Fruit fly (Drosophila melanogaster): Measurements from ENCODE around the gene CG13066.
A peak's percentile ranks its signal among the peaks of the same experiment; 100 is the strongest.

Gene CG13066

DNA sequence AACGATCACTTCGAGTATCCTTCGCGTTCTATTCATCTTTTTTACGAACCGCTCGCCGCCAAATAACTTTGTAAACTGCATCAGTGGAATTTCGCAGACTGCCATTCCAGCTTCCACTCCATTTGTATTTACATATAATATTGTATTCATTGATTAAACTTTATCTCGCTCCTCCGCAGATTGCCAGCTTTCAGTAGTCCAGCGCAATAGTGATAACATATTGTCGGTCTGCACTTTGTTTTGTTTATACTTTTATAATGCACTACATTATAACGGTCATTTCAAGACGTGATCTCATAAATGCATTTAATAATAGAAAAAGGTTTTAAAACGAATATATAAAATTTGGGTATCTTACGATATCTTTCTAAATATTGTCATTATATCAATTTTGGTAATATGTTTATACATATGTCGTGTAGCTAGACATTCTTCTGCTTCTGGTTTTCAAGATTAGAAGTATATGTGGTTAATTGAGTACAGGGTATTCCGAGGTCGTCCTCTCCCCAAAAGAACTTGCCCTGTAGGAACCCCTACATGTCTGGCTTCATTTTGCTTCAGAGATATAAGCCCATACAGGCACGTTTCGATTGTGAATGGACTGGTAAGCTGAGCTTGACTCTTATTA is 4.5 kb upstream of the CG13066 start, which contains the start of gene CG4950 (continued):
- TF ChIP-seq fd59A (GFP tag; optimal IDR thresholded peaks at IDR 0.05): peak; percentile 33
- TF ChIP-seq Sox102F (GFP tag; optimal IDR thresholded peaks at IDR 0.05): no peak
- peak; percentile 12 for TF ChIP-seq Hr39 (GFP tag; optimal IDR thresholded peaks at IDR 0.05)
- peak; percentile 18 for TF ChIP-seq Hr4 (GFP tag; optimal IDR thresholded peaks at IDR 0.05)
- TF ChIP-seq CG15336 (GFP tag; IDR thresholded peaks at IDR 0.05): 0 out of 2 replicates have a peak, but pooled peaks have one; percentile 22
- TF ChIP-seq pdm3 (GFP tag; optimal IDR thresholded peaks at IDR 0.05): peak; percentile 47
- peak; percentile 49 for TF ChIP-seq CG32006 (GFP tag; optimal IDR thresholded peaks at IDR 0.05)
- no peak for TF ChIP-seq CG8319 (GFP tag; optimal IDR thresholded peaks at IDR 0.05)
- TF ChIP-seq acj6 (GFP tag; optimal IDR thresholded peaks at IDR 0.05): peak; percentile 8
- peak; percentile 27 for TF ChIP-seq topi (GFP tag; optimal IDR thresholded peaks at IDR 0.05)
- TF ChIP-seq CG8119 (GFP tag; IDR thresholded peaks at IDR 0.05): peak; percentile 20; the same call in 1 of the 3 replicates
- TF ChIP-seq OdsH (GFP tag; optimal IDR thresholded peaks at IDR 0.05): peak; percentile 34
- TF ChIP-seq CG8632 (GFP tag; optimal IDR thresholded peaks at IDR 0.05): peak; percentile 30
- TF ChIP-seq Sox14 (GFP tag; optimal IDR thresholded peaks at IDR 0.05): peak; percentile 44
- peak; percentile 59 for TF ChIP-seq Ets96B (tag; optimal IDR thresholded peaks at IDR 0.05)
- TF ChIP-seq CG7368 (GFP tag; optimal IDR thresholded peaks at IDR 0.05): no peak
- TF ChIP-seq achi (GFP tag; optimal IDR thresholded peaks at IDR 0.05): peak; percentile 31

DNA sequence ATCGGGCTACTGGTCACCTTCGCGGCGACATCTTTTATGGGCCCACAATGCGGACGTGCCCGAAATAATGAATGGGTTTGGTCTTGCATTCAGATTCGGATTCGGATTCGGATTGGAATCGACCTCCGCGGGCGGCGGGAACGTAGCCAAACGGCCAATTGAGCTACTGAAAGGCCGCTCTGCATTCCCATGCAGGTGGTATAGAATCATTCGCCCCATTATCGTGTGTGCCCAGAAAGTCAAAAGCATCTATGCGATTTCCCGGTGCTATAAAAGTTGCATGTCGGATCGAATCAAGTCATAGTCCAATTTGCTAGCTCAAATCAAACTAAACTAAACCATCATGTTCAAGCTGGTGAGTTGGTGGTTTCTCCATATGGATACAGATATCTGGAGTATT is 3.6 kb upstream of the CG13066 start, which contains the start of gene CG13068:
CG13068 (plus strand) TSS at position 301 of the 400 bp plus-strand sequence.
- TF ChIP-seq fd85E (GFP tag; optimal IDR thresholded peaks at IDR 0.05) (no peak), Gug (GFP tag; IDR thresholded peaks at IDR 0.05) (no peak), Eip78C (GFP tag) (no peak), CG31627 (GFP tag; optimal IDR thresholded peaks at IDR 0.05) (no peak), Met (GFP tag; optimal IDR thresholded peaks at IDR 0.05) (no peak), Ets96B (tag; optimal IDR thresholded peaks at IDR 0.05) (no peak), CG11902 (GFP tag; optimal IDR thresholded peaks at IDR 0.05) (no peak), Hr38 (GFP tag; optimal IDR thresholded peaks at IDR 0.05) (no peak), Ets21C (GFP tag; optimal IDR thresholded peaks at IDR 0.05) (no peak), Eip93F (GFP tag; optimal IDR thresholded peaks at IDR 0.05) (no peak), vri (GFP tag; optimal IDR thresholded peaks at IDR 0.05) (no peak), CG16779 (tag; optimal IDR thresholded peaks at IDR 0.05) (no peak), CG6792 (GFP tag; optimal IDR thresholded peaks at IDR 0.05) (no peak)

DNA sequence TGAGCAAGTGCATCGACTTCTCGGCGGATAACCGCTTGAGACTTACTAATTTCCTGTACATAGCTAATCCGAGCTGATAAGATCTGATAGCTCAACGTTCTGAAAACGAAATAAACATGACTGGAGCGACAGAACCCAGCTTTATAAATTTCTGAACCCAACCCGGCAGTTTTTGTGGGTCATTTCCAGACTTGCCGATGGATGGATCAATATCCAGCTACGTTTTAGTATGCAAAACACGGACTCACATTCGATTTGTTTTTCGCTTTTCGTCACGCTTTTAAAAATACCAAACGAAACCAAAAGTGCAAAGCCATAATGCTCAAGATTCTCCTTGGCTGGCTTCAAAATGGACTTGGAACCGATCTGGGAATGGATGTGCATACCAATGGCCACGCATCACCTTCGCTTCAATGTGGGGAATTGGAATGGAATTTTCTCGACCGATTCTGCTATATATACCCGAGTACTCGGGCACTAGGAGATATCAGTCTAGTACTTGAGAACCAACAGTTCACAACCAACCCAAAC is 1.8 kb upstream of the CG13066 start, which contains the start of the genes CG34248 and CG13067:
CG34248 (minus strand) TSS at position 101 of the 531 bp plus-strand sequence.
CG13067 (plus strand) TSS at position 481 of the 531 bp plus-strand sequence.
- TF ChIP-seq Ets96B (tag; optimal IDR thresholded peaks at IDR 0.05): no peak
- TF ChIP-seq Smox (GFP tag; optimal IDR thresholded peaks at IDR 0.05): no peak
- TF ChIP-seq ss (GFP tag; optimal IDR thresholded peaks at IDR 0.05): no peak
- no peak for TF ChIP-seq vri (GFP tag; optimal IDR thresholded peaks at IDR 0.05)
- TF ChIP-seq lz (GFP tag; optimal IDR thresholded peaks at IDR 0.05): no peak
- no peak for TF ChIP-seq Gug (GFP tag; IDR thresholded peaks at IDR 0.05)
- no peak for TF ChIP-seq fkh (GFP tag; optimal IDR thresholded peaks at IDR 0.05)
- TF ChIP-seq CG10631 (GFP tag; optimal IDR thresholded peaks at IDR 0.05): no peak
- no peak for TF ChIP-seq CG8632 (GFP tag; optimal IDR thresholded peaks at IDR 0.05)
- TF ChIP-seq Eip75B (GFP tag; optimal IDR thresholded peaks at IDR 0.05): no peak
- TF ChIP-seq Eip78C (GFP tag): no peak
- no peak for TF ChIP-seq CG6854 (GFP tag; optimal IDR thresholded peaks at IDR 0.05)
- no peak for TF ChIP-seq dsx (GFP tag; optimal IDR thresholded peaks at IDR 0.05; ENCODE audit: poor library complexity, severe bottlenecking)
- no peak for TF ChIP-seq Lpt (GFP tag; optimal IDR thresholded peaks at IDR 0.05)
- no peak for TF ChIP-seq svp (GFP tag)
- no peak for TF ChIP-seq Blimp-1 (GFP tag; optimal IDR thresholded peaks at IDR 0.05)
- no peak for TF ChIP-seq Sox15 (GFP tag; optimal IDR thresholded peaks at IDR 0.05)
- TF ChIP-seq Eip93F (GFP tag; optimal IDR thresholded peaks at IDR 0.05): no peak
- TF ChIP-seq CG6808 (GFP tag; optimal IDR thresholded peaks at IDR 0.05): no peak
- TF ChIP-seq pdm3 (GFP tag; optimal IDR thresholded peaks at IDR 0.05): no peak

Data from whole organism, prepupa.